Fruit fly (Drosophila melanogaster) whole organism, wandering third instar larva: ENCODE data around the gene Ror.

Source experiments
- Hr78 ChIP-seq: fragments of >200 bp; optimal IDR thresholded peaks from 2 replicates; lab custom pipeline; 2017; ENCODE audit warnings: missing biosample characterization, missing genetic modification characterization
- Myc ChIP-seq: fragments of >200 bp; optimal IDR thresholded peaks from 2 replicates; lab custom pipeline; 2017
- OdsH ChIP-seq: fragments of 200-800 bp; sonication (Bioruptor generic); optimal IDR thresholded peaks from 2 replicates; lab custom pipeline; 2016; ENCODE audit warnings: missing biosample characterization, mild to moderate bottlenecking, missing genetic modification characterization
- br ChIP-seq: fragments of 200-800 bp; sonication (Bioruptor generic); optimal IDR thresholded peaks from 2 replicates; lab custom pipeline; 2016; ENCODE audit warnings: missing biosample characterization, missing genetic modification characterization
- dmrt93B ChIP-seq: fragments of 200-800 bp; sonication (Bioruptor generic); optimal IDR thresholded peaks from 2 replicates; lab custom pipeline; 2018; ENCODE audit warnings: missing biosample characterization, mild to moderate bottlenecking, missing genetic modification characterization
- h ChIP-seq: fragments of 200-800 bp; sonication (Bioruptor generic); optimal IDR thresholded peaks from 3 replicates; lab custom pipeline; 2016; ENCODE audit warnings: missing biosample characterization, mild to moderate bottlenecking, missing genetic modification characterization
- pan ChIP-seq: fragments of >200 bp; optimal IDR thresholded peaks from 2 replicates; lab custom pipeline; 2017
- tai ChIP-seq: sonication (Bioruptor generic); optimal IDR thresholded peaks from 2 replicates; lab custom pipeline; 2016; ENCODE audit warnings: missing biosample characterization, missing genetic modification characterization

DNA sequence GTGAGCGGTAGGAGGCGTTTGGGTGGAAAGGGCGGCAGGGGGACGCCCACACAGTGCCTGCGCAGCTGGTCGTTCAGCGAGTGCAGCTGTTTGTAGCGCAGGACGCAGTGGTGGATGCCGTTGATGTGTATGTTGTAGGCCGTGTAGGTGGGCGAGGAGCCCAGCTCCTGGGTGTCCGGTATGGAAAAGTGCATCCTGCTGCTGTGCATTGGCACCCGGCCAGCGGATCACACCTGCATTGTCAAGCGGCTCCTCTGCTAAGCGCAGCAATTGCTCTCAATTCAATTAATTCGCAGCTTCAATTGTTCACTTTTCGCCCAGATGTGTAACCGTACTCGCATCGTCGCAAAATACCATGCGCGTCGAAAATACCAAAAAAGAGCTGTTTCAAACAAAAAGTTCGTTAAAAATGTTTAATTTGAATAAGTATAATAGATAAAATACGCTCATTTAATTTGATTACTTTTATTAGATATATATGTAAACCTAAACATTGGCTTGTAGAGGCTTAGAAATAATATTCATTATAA lies 44.9 kb upstream of the Ror start, which contains the start of gene Snx17:
- no peak for TF ChIP-seq OdsH
- no peak for TF ChIP-seq tai (GFP tag; lab: Kevin White, UChicago)
- TF ChIP-seq dmrt93B (GFP tag; lab: Kevin White, UChicago): no peak
- TF ChIP-seq Hr78: no peak
- no peak for TF ChIP-seq h
- TF ChIP-seq br: no peak
- no peak for TF ChIP-seq Myc (lab: Kevin White, UChicago)
- no peak for TF ChIP-seq pan (lab: Kevin White, UChicago)
